Worm (Caenorhabditis elegans): Measurements from ENCODE around the gene C37C3.12.

The C37C3.12 gene

DNA sequence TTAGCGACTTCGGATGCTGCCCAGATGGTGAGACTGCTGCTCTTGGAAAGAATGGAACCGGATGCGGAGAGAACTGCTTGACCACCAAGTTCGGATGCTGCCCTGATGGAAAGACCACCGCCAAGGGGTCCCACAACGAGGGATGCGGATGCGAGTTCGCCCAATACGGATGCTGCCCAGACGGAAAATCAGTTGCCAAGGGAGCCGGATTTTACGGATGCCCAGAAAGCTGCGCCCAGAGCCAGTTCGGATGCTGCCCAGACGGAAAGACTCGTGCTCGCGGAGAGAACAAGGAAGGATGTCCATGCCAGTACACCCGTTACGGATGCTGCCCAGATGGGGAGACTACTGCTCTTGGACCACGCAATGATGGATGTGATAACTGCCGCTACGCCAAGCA is 8.4 kb downstream of the C37C3.12 start:
- no peak for TF ChIP-seq atf-7 (tag; optimal IDR thresholded peaks at IDR 0.05)
- TF ChIP-seq F37B4.10 (GFP tag; IDR thresholded peaks at IDR 0.05), result 0 out of 2 replicates have a peak, but pooled peaks have one; percentile 29
- TF ChIP-seq nhr-120 (GFP tag; IDR thresholded peaks at IDR 0.05), result no peak
- no peak for TF ChIP-seq fkh-3 (tag; optimal IDR thresholded peaks at IDR 0.05)
- peak; percentile 84 for TF ChIP-seq zfh-2 (GFP tag; conservative IDR thresholded peaks at IDR 0.05)
- 0 out of 2 replicates have a peak, but pooled peaks have one; percentile 24 for TF ChIP-seq dox-1 (GFP tag; IDR thresholded peaks at IDR 0.05)
- TF ChIP-seq ztf-28 (GFP tag; IDR thresholded peaks at IDR 0.05), result 0 out of 2 replicates have a peak, but pooled peaks have one; percentile 19
- no peak for TF ChIP-seq nfya-1 (tag; optimal IDR thresholded peaks at IDR 0.05; ENCODE audit: borderline replicate concordance, insufficient read depth)

DNA sequence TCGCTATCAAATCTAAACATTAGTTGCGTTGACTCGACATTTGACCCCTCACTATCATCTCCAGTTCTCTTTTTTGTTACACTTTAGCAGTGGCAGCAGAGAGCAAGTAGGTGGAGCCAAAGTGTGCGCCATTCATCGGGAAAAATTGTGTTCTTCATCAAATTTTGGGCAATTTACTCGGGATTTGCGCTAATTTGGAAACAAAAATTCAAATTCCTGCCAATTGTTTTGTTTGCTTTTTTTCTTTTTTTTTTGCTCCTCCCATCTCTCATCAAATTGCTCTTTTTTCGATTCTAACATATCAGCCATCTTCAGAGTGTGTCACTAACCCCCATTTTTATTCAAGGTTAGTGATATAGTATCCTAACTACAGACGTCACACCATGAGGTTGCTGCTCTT is 12.5 kb downstream of the C37C3.12 start, which contains the start of gene mig-6:
mig-6 (plus strand) TSS at position 301 of the 400 bp plus-strand sequence.
- TF ChIP-seq egl-18 (GFP tag; IDR thresholded peaks at IDR 0.05), result no peak
- no peak for TF ChIP-seq lsl-1 (GFP tag; optimal IDR thresholded peaks at IDR 0.05)
- no peak for TF ChIP-seq snpc-1.3 (tag; optimal IDR thresholded peaks at IDR 0.05; ENCODE audit: insufficient read depth)
- TF ChIP-seq egrh-3 (GFP tag; IDR thresholded peaks at IDR 0.05), result no peak
- no peak for TF ChIP-seq ceh-27 (GFP tag; optimal IDR thresholded peaks at IDR 0.05)

DNA sequence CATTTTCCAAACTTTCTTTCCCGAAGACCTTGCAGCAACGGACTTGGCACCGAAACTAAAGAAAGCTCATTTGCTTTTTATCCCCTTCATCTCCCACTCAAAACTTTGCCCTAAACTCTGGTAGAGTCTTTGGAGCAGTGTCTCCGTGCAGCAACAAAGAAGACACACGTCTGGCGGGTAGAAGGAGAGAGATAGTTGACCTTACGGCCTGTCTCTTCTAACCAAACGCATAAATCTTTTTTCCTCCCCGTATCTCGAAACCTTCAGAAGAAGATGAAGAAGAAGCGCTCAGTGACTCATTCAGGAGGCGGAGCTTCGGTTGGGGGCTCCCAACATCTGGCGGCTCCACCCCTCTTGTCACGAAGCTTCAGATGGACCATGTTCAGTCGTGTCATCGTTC is 13.0 kb downstream of the C37C3.12 start:
- TF ChIP-seq snpc-1.1 (tag; optimal IDR thresholded peaks at IDR 0.05; ENCODE audit: insufficient read depth) (no peak), Y79H2A.3 (GFP tag; conservative IDR thresholded peaks at IDR 0.05) (no peak), F10E7.11 (tag; optimal IDR thresholded peaks at IDR 0.05) (no peak), mel-28 (tag; optimal IDR thresholded peaks at IDR 0.05; ENCODE audit: borderline replicate concordance) (no peak), F57C9.4 (tag; optimal IDR thresholded peaks at IDR 0.05) (no peak), xnd-1 (tag; optimal IDR thresholded peaks at IDR 0.05) (no peak), nfya-1 (tag; optimal IDR thresholded peaks at IDR 0.05; ENCODE audit: borderline replicate concordance, insufficient read depth) (no peak), ztf-6 (GFP tag; IDR thresholded peaks at IDR 0.05) (no peak), F22D6.2 (tag; optimal IDR thresholded peaks at IDR 0.05) (no peak), fkh-3 (tag; optimal IDR thresholded peaks at IDR 0.05) (no peak), madf-3 (GFP tag; IDR thresholded peaks at IDR 0.05) (no peak), F33H1.4 (GFP tag; IDR thresholded peaks at IDR 0.05) (no peak), him-1 (tag; optimal IDR thresholded peaks at IDR 0.05) (no peak), Y67H2A.10 (GFP tag; conservative IDR thresholded peaks at IDR 0.05) (no peak), nfyb-1 (GFP tag; IDR thresholded peaks at IDR 0.05) (no peak), nhr-27 (tag; optimal IDR thresholded peaks at IDR 0.05) (no peak)

DNA sequence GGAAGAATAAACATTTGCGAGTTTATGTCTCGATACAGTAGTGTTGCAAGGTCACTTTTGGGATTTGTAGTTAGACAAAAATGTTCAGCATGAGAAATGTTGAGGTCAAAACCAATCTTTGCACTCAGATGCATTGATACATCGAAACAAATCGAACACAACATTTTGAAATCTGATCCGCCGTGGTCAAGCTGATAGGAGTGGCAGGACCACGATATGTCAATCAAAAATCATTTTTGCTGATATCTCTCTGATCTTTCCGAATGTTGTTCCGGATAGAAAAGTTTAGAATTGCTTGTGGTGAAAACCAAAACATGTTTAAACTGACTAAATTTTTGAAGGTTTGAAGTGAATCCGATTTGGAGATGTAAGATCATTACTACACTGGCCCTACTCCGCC is 13.5 kb downstream of the C37C3.12 start:
- no peak for TF ChIP-seq hlh-26 (GFP tag; conservative IDR thresholded peaks at IDR 0.05)

DNA sequence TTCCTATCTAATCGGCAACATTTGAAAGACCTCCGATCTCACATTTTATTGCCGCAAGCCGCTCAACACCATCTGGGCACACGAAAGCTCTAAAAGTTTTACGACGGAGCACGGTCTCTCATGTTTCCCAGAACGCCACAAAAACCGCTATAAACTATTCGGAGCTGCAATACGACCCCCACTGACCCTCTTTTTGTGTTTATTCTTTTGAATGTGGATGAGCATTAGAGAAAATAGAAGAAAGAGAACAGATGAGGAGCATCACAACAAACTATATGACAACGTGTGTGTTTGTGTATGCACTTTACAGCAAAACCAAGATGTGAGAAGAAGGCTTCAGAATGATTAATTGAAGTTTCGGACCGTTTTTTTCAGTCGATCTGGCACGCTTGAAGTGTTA is 15.2 kb downstream of the C37C3.12 start:
- TF ChIP-seq F52B5.7 (tag; optimal IDR thresholded peaks at IDR 0.05) (no peak), madf-8 (GFP tag; conservative IDR thresholded peaks at IDR 0.05) (no peak), dox-1 (GFP tag; IDR thresholded peaks at IDR 0.05) (no peak), hsf-1 (GFP tag; IDR thresholded peaks at IDR 0.05) (no peak), ccch-3 (GFP tag; optimal IDR thresholded peaks at IDR 0.05) (no peak), B0336.3 (GFP tag; IDR thresholded peaks at IDR 0.05) (no peak), ztf-26 (tag; optimal IDR thresholded peaks at IDR 0.05) (no peak), ztf-22 (GFP tag; optimal IDR thresholded peaks at IDR 0.05) (no peak), hmg-1.2 (GFP tag; IDR thresholded peaks at IDR 0.05) (no peak), C06A6.2 (GFP tag; conservative IDR thresholded peaks at IDR 0.05) (no peak), xnd-1 (tag; optimal IDR thresholded peaks at IDR 0.05) (no peak), mel-28 (tag; optimal IDR thresholded peaks at IDR 0.05; ENCODE audit: borderline replicate concordance) (no peak), hlh-26 (GFP tag; conservative IDR thresholded peaks at IDR 0.05) (no peak), cebp-1 (GFP tag; IDR thresholded peaks at IDR 0.05) (no peak), cebp-1 (tag; optimal IDR thresholded peaks at IDR 0.05) (no peak), snpc-1.3 (tag; optimal IDR thresholded peaks at IDR 0.05; ENCODE audit: insufficient read depth) (no peak), T26A5.8 (tag; optimal IDR thresholded peaks at IDR 0.05) (no peak), attf-3 (GFP tag; conservative IDR thresholded peaks at IDR 0.05) (no peak), F49E8.2 (tag; optimal IDR thresholded peaks at IDR 0.05; ENCODE audit: insufficient read depth) (no peak)

Data from whole organism, young adult.